Fruit fly (Drosophila melanogaster): ENCODE measurements around the gene Rrp40.

Gene Rrp40

dm6 chr2L:1720846-1721506 is 7.6 kb upstream of the Rrp40 start (continued):
- TF ChIP-seq Deaf1 (tag; optimal IDR thresholded peaks at IDR 0.05), result no peak
- 0 out of 3 replicates have a peak, but pooled peaks have one; percentile 10 for TF ChIP-seq Dbx (GFP tag; IDR thresholded peaks at IDR 0.05)
- no peak for TF ChIP-seq CG12219 (GFP tag; optimal IDR thresholded peaks at IDR 0.05)

dm6 chr2L:1722260-1722659 is 6.3 kb upstream of the Rrp40 start:
- TF ChIP-seq Asciz (GFP tag; optimal IDR thresholded peaks at IDR 0.05), result no peak
- peak; percentile 15 for TF ChIP-seq Ets65A (GFP tag)
- TF ChIP-seq stc (GFP tag; IDR thresholded peaks at IDR 0.05), result 0 out of 2 replicates have a peak, but pooled peaks have one; percentile 10
- peak in 1 of 2 experiments; percentile 36 for TF ChIP-seq Pdp1 (GFP tag; optimal IDR thresholded peaks at IDR 0.05)
- no peak for TF ChIP-seq zen2 (GFP tag; IDR thresholded peaks at IDR 0.05; ENCODE audit: partially characterized antibody)
- peak; percentile 7 for TF ChIP-seq Med (GFP tag)

dm6 chr2L:1723135-1723936 is 5.2 kb upstream of the Rrp40 start:
- TF ChIP-seq E2f1 (GFP tag; IDR thresholded peaks at IDR 0.05) (no peak), kni (GFP tag; optimal IDR thresholded peaks at IDR 0.05) (peak; percentile 16), GATAe (GFP tag; conservative IDR thresholded peaks at IDR 0.05) (0 out of 2 replicates have a peak, but pooled peaks have one; percentile 28), cwo (GFP tag; optimal IDR thresholded peaks at IDR 0.05) (peak; percentile 49), CG6272 (GFP tag; IDR thresholded peaks at IDR 0.05) (no peak), sd (tag; optimal IDR thresholded peaks at IDR 0.05) (peak; percentile 50), br (optimal IDR thresholded peaks at IDR 0.05) (no peak), esg (GFP tag; conservative IDR thresholded peaks at IDR 0.05) (no peak), pan (optimal IDR thresholded peaks at IDR 0.05) (no peak), pan (GFP tag; optimal IDR thresholded peaks at IDR 0.05 in 1 of 2, IDR thresholded peaks at IDR 0.05 in 1 of 2) (peak in 1 of 2 experiments; percentile 13), ERR (GFP tag; optimal IDR thresholded peaks at IDR 0.05) (no peak), CG17612 (GFP tag; IDR thresholded peaks at IDR 0.05) (no peak), CG16863 (GFP tag; optimal IDR thresholded peaks at IDR 0.05) (no peak), kay (GFP tag; optimal IDR thresholded peaks at IDR 0.05) (no peak), CG3847 (GFP tag; IDR thresholded peaks at IDR 0.05) (no peak), Blimp-1 (GFP tag; optimal IDR thresholded peaks at IDR 0.05) (peak; percentile 55), CG32767 (GFP tag; IDR thresholded peaks at IDR 0.05) (no peak), CG1233 (GFP tag; optimal IDR thresholded peaks at IDR 0.05) (peak; percentile 14), CG9609 (GFP tag; optimal IDR thresholded peaks at IDR 0.05) (no peak), Camta (GFP tag; optimal IDR thresholded peaks at IDR 0.05) (no peak), chm (GFP tag; IDR thresholded peaks at IDR 0.05) (0 out of 2 replicates have a peak, but pooled peaks have one; percentile 46), CG6765 (GFP tag; optimal IDR thresholded peaks at IDR 0.05) (no peak), CG10979 (tag; optimal IDR thresholded peaks at IDR 0.05) (peak; percentile 22), Ptx1 (GFP tag; IDR thresholded peaks at IDR 0.05) (0 out of 2 replicates have a peak, but pooled peaks have one; percentile 13), Fer1 (GFP tag; optimal IDR thresholded peaks at IDR 0.05) (peak; percentile 9), zen (tag; optimal IDR thresholded peaks at IDR 0.05) (peak; percentile 21), CG2116 (GFP tag; optimal IDR thresholded peaks at IDR 0.05) (no peak), CG14014 (GFP tag; IDR thresholded peaks at IDR 0.05) (peak; percentile 19; the same call in 1 of the 2 replicates), Hmr (GFP tag; optimal IDR thresholded peaks at IDR 0.05) (peak; percentile 5), lola (GFP tag; optimal IDR thresholded peaks at IDR 0.05) (peak in 1 of 3 experiments; percentile 22), bsh (GFP tag; optimal IDR thresholded peaks at IDR 0.05) (peak in 1 of 2 experiments; percentile 52), CG11085 (GFP tag; IDR thresholded peaks at IDR 0.05) (no peak), Vsx1 (GFP tag; optimal IDR thresholded peaks at IDR 0.05) (no peak), CG12659 (GFP tag; optimal IDR thresholded peaks at IDR 0.05) (peak; percentile 2), CG7839 (tag; optimal IDR thresholded peaks at IDR 0.05) (peak; percentile 43), Dfd (GFP tag; optimal IDR thresholded peaks at IDR 0.05) (no peak)

All from whole organism, embryonic.